Fruit fly (Drosophila melanogaster) whole organism, adult: ENCODE data around the gene Gnf1.

Source experiments
- CG11617 ChIP-seq: fragments of 200-800 bp; sonication (Bioruptor generic); optimal IDR thresholded peaks from 2 replicates; lab custom pipeline; 2017; ENCODE audit warnings: mild to moderate bottlenecking, missing biosample characterization, missing genetic modification reagents, missing genetic modification characterization
- CG12768 ChIP-seq: fragments of 200-800 bp; sonication (Bioruptor generic); optimal IDR thresholded peaks from 2 replicates; lab custom pipeline; 2017; ENCODE audit warnings: missing biosample characterization, missing genetic modification characterization, mild to moderate bottlenecking, moderate library complexity, missing genetic modification reagents
- CG14711 ChIP-seq: fragments of 200-800 bp; sonication (Bioruptor generic); optimal IDR thresholded peaks from 2 replicates; lab custom pipeline; 2018; ENCODE audit warnings: missing biosample characterization, mild to moderate bottlenecking, missing genetic modification characterization, moderate library complexity
- CG33017 ChIP-seq: fragments of 200-800 bp; sonication (Bioruptor generic); optimal IDR thresholded peaks from 2 replicates; lab custom pipeline; 2018; ENCODE audit warnings: missing biosample characterization, mild to moderate bottlenecking, missing genetic modification characterization, moderate library complexity
- CG5204 ChIP-seq: fragments of 200-800 bp; sonication (Bioruptor generic); optimal IDR thresholded peaks from 2 replicates; lab custom pipeline; 2016; ENCODE audit warnings: missing biosample characterization, missing genetic modification characterization
- CG7045 ChIP-seq: fragments of 200-800 bp; sonication (Bioruptor generic); optimal IDR thresholded peaks from 2 replicates; lab custom pipeline; 2017; ENCODE audit warnings: missing biosample characterization, mild to moderate bottlenecking, missing genetic modification characterization
- Crg-1 ChIP-seq: fragments of 200-800 bp; sonication (Bioruptor generic); optimal IDR thresholded peaks from 2 replicates; lab custom pipeline; 2016; ENCODE audit warnings: missing biosample characterization, missing genetic modification characterization
- Hr96 ChIP-seq: fragments of 200-800 bp; sonication (Bioruptor generic); optimal IDR thresholded peaks from 2 replicates; lab custom pipeline; 2016; ENCODE audit warnings: missing biosample characterization, missing genetic modification characterization
- bab1 ChIP-seq: fragments of 200-800 bp; sonication (Bioruptor generic); optimal IDR thresholded peaks from 3 replicates; lab custom pipeline; 2019; ENCODE audit warnings: missing biosample characterization, mild to moderate bottlenecking, missing genetic modification characterization, moderate library complexity
- cic ChIP-seq: fragments of 200-800 bp; sonication (Bioruptor generic); optimal IDR thresholded peaks from 2 replicates; lab custom pipeline; 2017; ENCODE audit warnings: missing biosample characterization, mild to moderate bottlenecking, missing genetic modification characterization, moderate library complexity
- kay ChIP-seq: fragments of 200-800 bp; sonication (Bioruptor generic); peaks from one replicate; lab custom pipeline; 2016; ENCODE audit warnings: missing biosample characterization, missing genetic modification characterization, borderline replicate concordance
- ovo ChIP-seq: fragments of 200-800 bp; sonication (Bioruptor generic); optimal IDR thresholded peaks from 2 replicates; lab custom pipeline; 2016; ENCODE audit warnings: missing biosample characterization, missing genetic modification characterization
- pad ChIP-seq: fragments of 200-800 bp; sonication (Bioruptor generic); optimal IDR thresholded peaks from 3 replicates; lab custom pipeline; 2017; ENCODE audit warnings: missing biosample characterization, missing genetic modification characterization, mild to moderate bottlenecking, moderate library complexity, missing genetic modification reagents
- tj ChIP-seq: fragments of 200-800 bp; sonication (Bioruptor generic); optimal IDR thresholded peaks from 3 replicates; lab custom pipeline; 2017; ENCODE audit warnings: missing biosample characterization, mild to moderate bottlenecking, missing genetic modification characterization, moderate library complexity

DNA sequence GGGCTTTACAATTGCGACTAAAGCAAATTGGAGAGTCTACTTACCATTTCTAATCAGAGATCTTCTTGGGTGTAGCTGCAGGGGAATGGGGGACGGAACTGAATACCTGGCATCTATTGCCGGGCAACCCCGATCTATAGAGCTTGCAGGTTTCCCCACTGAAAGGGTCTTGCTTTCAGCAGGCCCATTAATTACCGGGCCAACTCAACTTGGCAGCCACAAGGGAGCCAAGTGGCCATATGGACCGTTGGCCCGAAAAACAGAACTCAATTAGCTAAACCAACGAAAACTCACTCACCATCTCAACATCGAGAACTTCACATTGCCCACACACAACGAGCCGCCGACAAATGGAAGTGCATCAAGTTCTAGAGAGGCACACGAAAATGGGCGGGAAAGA lies 28.0 kb upstream of the Gnf1 start, which contains the start of gene laf:
- TF ChIP-seq Crg-1 (GFP tag; lab: Kevin White, UChicago) = no peak
- no peak for TF ChIP-seq CG14711 (tag; lab: Kevin White, UChicago)
- no peak for TF ChIP-seq Hr96 (GFP tag; lab: Kevin White, UChicago)
- TF ChIP-seq kay = no peak
- no peak for TF ChIP-seq CG33017 (tag; lab: Kevin White, UChicago)
- no peak for TF ChIP-seq bab1 (GFP tag; lab: Kevin White, UChicago)
- no peak for TF ChIP-seq CG7045 (GFP tag; lab: Kevin White, UChicago)
- TF ChIP-seq cic (GFP tag; lab: Kevin White, UChicago) = no peak
- no peak for TF ChIP-seq CG5204 (GFP tag; lab: Kevin White, UChicago)
- no peak for TF ChIP-seq tj (GFP tag; lab: Kevin White, UChicago)
- no peak for TF ChIP-seq ovo
- no peak for TF ChIP-seq CG11617
- TF ChIP-seq CG12768 = no peak
- TF ChIP-seq pad (GFP tag; lab: Kevin White, UChicago) = no peak
